Fruit fly (Drosophila melanogaster): Measurements from ENCODE around the gene Srp72.

The Srp72 gene

dm6 chr3R:20592517-20593462 is 4.3 kb downstream of the Srp72 start, which contains the start of the genes Pus1 and bon (continued):
- TF ChIP-seq CG15514 (GFP tag; optimal IDR thresholded peaks at IDR 0.05), result peak; percentile 82
- peak; percentile 5 for TF ChIP-seq p53 (GFP tag; optimal IDR thresholded peaks at IDR 0.05)
- TF ChIP-seq stwl (tag; optimal IDR thresholded peaks at IDR 0.05), result peak; percentile 79
- TF ChIP-seq tin (GFP tag; optimal IDR thresholded peaks at IDR 0.05), result peak; percentile 30
- peak; percentile 43 for TF ChIP-seq Sin3A (optimal IDR thresholded peaks at IDR 0.05)
- peak; percentile 67 for TF ChIP-seq CG1603 (tag; optimal IDR thresholded peaks at IDR 0.05)
- no peak for TF ChIP-seq inv (GFP tag; IDR thresholded peaks at IDR 0.05; ENCODE audit: partially characterized antibody)
- no peak for TF ChIP-seq z (GFP tag; IDR thresholded peaks at IDR 0.05)
- TF ChIP-seq crp (GFP tag; optimal IDR thresholded peaks at IDR 0.05), result peak; percentile 18 to 86
- TF ChIP-seq Atf3 (GFP tag; optimal IDR thresholded peaks at IDR 0.05), result peak; percentile 17
- TF ChIP-seq bigmax (GFP tag; optimal IDR thresholded peaks at IDR 0.05), result no peak
- peak; percentile 30 for TF ChIP-seq HLH54F (GFP tag; optimal IDR thresholded peaks at IDR 0.05)
- TF ChIP-seq CG17802 (tag; optimal IDR thresholded peaks at IDR 0.05), result no peak
- TF ChIP-seq NFAT (GFP tag; IDR thresholded peaks at IDR 0.05), result 0 out of 2 replicates have a peak, but pooled peaks have one; percentile 13
- peak; percentile 88 for TF ChIP-seq YL-1 (GFP tag; optimal IDR thresholded peaks at IDR 0.05)
- peak; percentile 52; the same call in 1 of the 2 replicates for TF ChIP-seq slbo (GFP tag; IDR thresholded peaks at IDR 0.05)
- no peak for TF ChIP-seq Mes4 (GFP tag; optimal IDR thresholded peaks at IDR 0.05)
- TF ChIP-seq amos (GFP tag; IDR thresholded peaks at IDR 0.05; ENCODE audit: partially characterized antibody), result peak; percentile 32; the same call in 1 of the 2 replicates
- peak; percentile 1 for TF ChIP-seq Six4 (GFP tag; optimal IDR thresholded peaks at IDR 0.05)
- TF ChIP-seq Ets97D (GFP tag; optimal IDR thresholded peaks at IDR 0.05), result peak; percentile 83
- TF ChIP-seq CG11504 (tag; optimal IDR thresholded peaks at IDR 0.05), result peak; percentile 29
- TF ChIP-seq CG4617 (GFP tag; optimal IDR thresholded peaks at IDR 0.05; ENCODE audit: borderline replicate concordance), result peak; percentile 52
- peak; percentile 68 for TF ChIP-seq sd (tag; optimal IDR thresholded peaks at IDR 0.05)
- peak; percentile 37; the same call in 1 of the 2 replicates for TF ChIP-seq CG32532 (GFP tag; IDR thresholded peaks at IDR 0.05)
- no peak for TF ChIP-seq emc (GFP tag; optimal IDR thresholded peaks at IDR 0.05)
- TF ChIP-seq pho (GFP tag; optimal IDR thresholded peaks at IDR 0.05), result peak; percentile 31
- TF ChIP-seq zen (tag; optimal IDR thresholded peaks at IDR 0.05), result peak; percentile 74
- TF ChIP-seq Dp (GFP tag; optimal IDR thresholded peaks at IDR 0.05), result peak; percentile 35
- no peak for TF ChIP-seq HmgD (GFP tag; optimal IDR thresholded peaks at IDR 0.05)
- peak; percentile 52 for TF ChIP-seq CG12155 (GFP tag; optimal IDR thresholded peaks at IDR 0.05)
- no peak for TF ChIP-seq insv (GFP tag; optimal IDR thresholded peaks at IDR 0.05)
- TF ChIP-seq unpg (GFP tag; optimal IDR thresholded peaks at IDR 0.05), result no peak
- no peak for TF ChIP-seq Atf-2 (GFP tag; optimal IDR thresholded peaks at IDR 0.05)

DNA sequence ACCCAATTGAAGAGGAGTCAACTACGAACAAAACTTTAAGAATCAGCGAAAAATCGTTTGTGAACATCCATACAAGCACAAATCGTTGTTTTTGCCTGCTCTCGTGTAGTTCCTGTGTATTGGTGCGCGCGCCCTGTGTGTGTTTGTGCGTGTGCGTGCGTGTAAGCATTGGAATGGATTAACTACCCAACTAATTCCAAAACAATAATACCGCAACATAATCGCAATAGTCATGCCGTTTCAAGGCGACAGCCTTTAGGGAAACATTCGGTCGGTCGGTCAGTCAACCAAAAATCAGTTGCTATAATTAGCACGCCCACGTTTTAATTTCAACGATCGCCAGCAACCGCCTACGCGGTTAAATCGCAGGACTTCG is 4.9 kb downstream of the Srp72 start:
- TF ChIP-seq Lim3 (GFP tag; IDR thresholded peaks at IDR 0.05), result no peak
- TF ChIP-seq HLH4C (GFP tag; IDR thresholded peaks at IDR 0.05; ENCODE audit: partially characterized antibody), result no peak
- TF ChIP-seq CG31388 (GFP tag; optimal IDR thresholded peaks at IDR 0.05), result no peak
- TF ChIP-seq ind (GFP tag; optimal IDR thresholded peaks at IDR 0.05), result no peak
- no peak for TF ChIP-seq CG12071 (GFP tag; optimal IDR thresholded peaks at IDR 0.05)
- TF ChIP-seq Dbx (GFP tag; IDR thresholded peaks at IDR 0.05), result no peak
- TF ChIP-seq gcm2 (GFP tag; optimal IDR thresholded peaks at IDR 0.05), result no peak
- TF ChIP-seq NfI (GFP tag; optimal IDR thresholded peaks at IDR 0.05), result no peak
- TF ChIP-seq CG12236 (GFP tag; optimal IDR thresholded peaks at IDR 0.05), result no peak
- TF ChIP-seq CrebB (tag; optimal IDR thresholded peaks at IDR 0.05), result no peak
- TF ChIP-seq p53 (GFP tag; optimal IDR thresholded peaks at IDR 0.05), result peak; percentile 5
- TF ChIP-seq Bgb (GFP tag; IDR thresholded peaks at IDR 0.05; ENCODE audit: partially characterized antibody), result no peak
- peak in 1 of 2 experiments; percentile 13 for TF ChIP-seq Trl (optimal IDR thresholded peaks at IDR 0.05)
- TF ChIP-seq Trl (GFP tag; optimal IDR thresholded peaks at IDR 0.05), result no peak
- TF ChIP-seq pan (optimal IDR thresholded peaks at IDR 0.05), result no peak
- no peak for TF ChIP-seq pan (GFP tag; optimal IDR thresholded peaks at IDR 0.05 in 1 of 2, IDR thresholded peaks at IDR 0.05 in 1 of 2)
- TF ChIP-seq gsb-n (tag; optimal IDR thresholded peaks at IDR 0.05), result no peak
- no peak for TF ChIP-seq CG12155 (GFP tag; optimal IDR thresholded peaks at IDR 0.05)
- no peak for TF ChIP-seq NFAT (GFP tag; IDR thresholded peaks at IDR 0.05)
- no peak for TF ChIP-seq CG33557 (GFP tag; optimal IDR thresholded peaks at IDR 0.05)
